Fruit fly (Drosophila melanogaster): ENCODE measurements around the gene CG43702.

DNA sequence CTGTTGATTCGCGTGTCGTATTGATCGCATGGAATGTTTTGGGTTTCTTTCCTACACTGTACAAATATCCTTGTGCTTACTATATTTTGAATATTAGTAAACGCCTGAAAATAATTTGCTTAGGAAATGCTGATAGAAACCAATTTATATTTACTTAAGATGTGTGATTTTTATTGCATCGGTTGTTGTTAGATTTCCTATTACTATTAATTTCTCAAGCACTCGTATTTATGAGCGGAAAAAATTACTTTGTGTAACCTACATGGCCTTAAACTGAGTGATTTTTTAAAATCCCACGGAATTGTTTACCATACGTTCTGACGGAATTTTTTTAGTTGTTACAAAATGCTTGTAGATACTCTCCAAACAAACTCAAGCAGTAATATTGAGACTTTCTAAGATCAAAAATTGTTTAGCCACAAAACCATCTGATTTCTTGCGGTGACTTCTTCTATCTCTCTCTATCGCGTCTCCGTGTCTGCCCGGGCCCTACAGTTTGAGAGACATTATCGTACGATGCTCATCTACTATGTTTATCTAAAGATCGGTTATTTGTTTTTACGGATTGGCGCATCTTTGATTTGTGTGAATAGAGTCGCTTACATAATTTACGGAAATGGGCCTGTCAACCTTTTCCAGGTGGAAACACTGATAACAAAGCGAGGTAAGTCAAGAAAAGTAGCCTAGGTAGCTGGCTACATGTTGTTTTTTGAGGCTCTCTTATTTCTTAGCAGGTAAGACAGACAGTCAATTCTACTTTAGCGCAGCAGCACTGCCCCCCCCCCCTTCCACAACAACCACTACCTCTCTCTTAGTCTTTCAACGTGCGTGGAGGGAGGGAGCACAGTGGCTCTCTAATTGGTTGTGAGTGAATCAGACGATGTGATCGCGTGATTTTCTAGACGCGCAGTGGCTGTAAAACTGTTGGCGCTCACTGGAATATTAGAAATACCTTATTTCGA, 21.9 kb upstream of the CG43702 start:
- TF ChIP-seq dmrt93B (GFP tag; optimal IDR thresholded peaks at IDR 0.05) = peak; percentile 24
- no peak for TF ChIP-seq CG32264 (GFP tag; optimal IDR thresholded peaks at IDR 0.05)
- peak; percentile 15 for TF ChIP-seq Myc (optimal IDR thresholded peaks at IDR 0.05)
- no peak for TF ChIP-seq Abd-B (GFP tag; optimal IDR thresholded peaks at IDR 0.05)
- TF ChIP-seq fru (GFP tag; optimal IDR thresholded peaks at IDR 0.05) = peak; percentile 60
- TF ChIP-seq Dfd (GFP tag; optimal IDR thresholded peaks at IDR 0.05) = no peak
- peak; percentile 48 for TF ChIP-seq Sp1 (GFP tag; optimal IDR thresholded peaks at IDR 0.05)
- TF ChIP-seq tai (GFP tag; optimal IDR thresholded peaks at IDR 0.05) = no peak
- TF ChIP-seq br (GFP tag; optimal IDR thresholded peaks at IDR 0.05) = peak; percentile 33
- TF ChIP-seq h (GFP tag; optimal IDR thresholded peaks at IDR 0.05) = peak; percentile 58
- TF ChIP-seq N (GFP tag; optimal IDR thresholded peaks at IDR 0.05) = no peak
